Worm (Caenorhabditis elegans) whole organism, L4/young adult: ENCODE data around the gene srh-252.

ENCODE experiments used
- W03F9.2 ChIP-seq: fragments of 150-350 bp; optimal IDR thresholded peaks from 2 replicates; lab custom pipeline; 2014; ENCODE audit warnings: missing biosample characterization, missing genetic modification characterization
- dao-5 ChIP-seq: sonication (generic microtip); optimal IDR thresholded peaks from 2 replicates; lab custom pipeline; 2016; ENCODE audit warnings: missing genotype, missing genetic modification characterization, moderate library complexity, missing compliant biosample characterization
- him-1 ChIP-seq: sonication (generic microtip); optimal IDR thresholded peaks from 2 replicates; lab custom pipeline; 2016; ENCODE audit warnings: missing genotype, missing genetic modification reagents, missing genetic modification characterization, missing compliant biosample characterization

ce11 chrV:17255454-17255853 lies 32.2 kb upstream of the srh-252 start, which contains the start of gene srh-115:
- TF ChIP-seq him-1 (tag; lab: Kevin White, UChicago) (no peak), W03F9.2 (tag; lab: Kevin White, UChicago) (no peak), dao-5 (tag; lab: Kevin White, UChicago) (no peak)
